Fruit fly (Drosophila melanogaster) whole organism, embryonic: ENCODE measurements around the gene comm.
A peak's percentile ranks its signal among the peaks of the same experiment; 100 is the strongest.

ENCODE experiments used
- CG10959 ChIP-seq: fragments of 200-800 bp; sonication (Bioruptor generic); IDR thresholded peaks from 2 replicates; pipeline ENCODE4 v1.3.6; 2022; ENCODE audit warnings: missing biosample characterization, missing genetic modification characterization
- CG12769 ChIP-seq: fragments of 200-800 bp; sonication (Bioruptor generic); optimal IDR thresholded peaks from 2 replicates; lab custom pipeline; 2019; ENCODE audit warnings: missing biosample characterization, mild to moderate bottlenecking, missing genetic modification characterization, moderate library complexity
- CG13424 ChIP-seq: fragments of 200-800 bp; sonication (Bioruptor generic); optimal IDR thresholded peaks from 2 replicates; lab custom pipeline; 2019; ENCODE audit warnings: missing biosample characterization, mild to moderate bottlenecking, missing genetic modification characterization, moderate library complexity
- CG14050 ChIP-seq: fragments of 200-800 bp; sonication (Bioruptor generic); IDR thresholded peaks from 3 replicates; pipeline ENCODE4 v1.3.6; 2022; ENCODE audit warnings: missing biosample characterization, missing genetic modification characterization
- CG14441 ChIP-seq: fragments of 200-800 bp; sonication (Bioruptor generic); IDR thresholded peaks from 2 replicates; pipeline ENCODE4 v1.3.6; 2022; ENCODE audit warnings: missing biosample characterization, missing genetic modification characterization
- CG16815 ChIP-seq: fragments of 200-800 bp; sonication (Bioruptor generic); optimal IDR thresholded peaks from 3 replicates; lab custom pipeline; 2017; ENCODE audit warnings: missing biosample characterization, mild to moderate bottlenecking, missing genetic modification characterization
- CG17186 ChIP-seq: fragments of 200-800 bp; sonication (Bioruptor generic); optimal IDR thresholded peaks from 3 replicates; lab custom pipeline; 2017; ENCODE audit warnings: missing biosample characterization, missing genetic modification reagents, missing genetic modification characterization
- CG17612 ChIP-seq: fragments of 200-800 bp; sonication (Bioruptor generic); IDR thresholded peaks from 2 replicates; pipeline ENCODE4 v1.3.6; 2022; ENCODE audit warnings: missing biosample characterization, missing genetic modification characterization
- CG18619 ChIP-seq: fragments of 200-800 bp; sonication (Bioruptor generic); optimal IDR thresholded peaks from 3 replicates; lab custom pipeline; 2017; ENCODE audit warnings: missing biosample characterization, mild to moderate bottlenecking, missing genetic modification characterization
- CG18764 ChIP-seq: fragments of 200-800 bp; sonication (Bioruptor generic); optimal IDR thresholded peaks from 3 replicates; lab custom pipeline; 2016; ENCODE audit warnings: missing biosample characterization, missing genetic modification characterization
- CG2129 ChIP-seq: fragments of 200-800 bp; sonication (Bioruptor generic); IDR thresholded peaks from 2 replicates; pipeline ENCODE4 v1.3.6; 2022; ENCODE audit warnings: missing biosample characterization, missing genetic modification characterization; ENCODE audit not compliant: partially characterized antibody
- CG30431 ChIP-seq: fragments of 200-800 bp; sonication (Bioruptor generic); optimal IDR thresholded peaks from 2 replicates; lab custom pipeline; 2017; ENCODE audit warnings: missing biosample characterization, missing genetic modification characterization
- CG32772 ChIP-seq: fragments of 200-800 bp; sonication (Bioruptor generic); IDR thresholded peaks from 2 replicates; pipeline ENCODE4 v1.3.6; 2022; ENCODE audit warnings: missing biosample characterization, missing genetic modification characterization
- CG3847 ChIP-seq: fragments of 200-800 bp; sonication (Bioruptor generic); IDR thresholded peaks from 2 replicates; pipeline ENCODE4 v1.3.6; 2022; ENCODE audit warnings: missing biosample characterization, missing genetic modification characterization
- CG6765 ChIP-seq: fragments of 200-800 bp; sonication (Bioruptor generic); optimal IDR thresholded peaks from 3 replicates; lab custom pipeline; 2017; ENCODE audit warnings: missing biosample characterization, mild to moderate bottlenecking, missing genetic modification characterization
- CG6791 ChIP-seq: fragments of 200-800 bp; sonication (Bioruptor generic); IDR thresholded peaks from 3 replicates; pipeline ENCODE4 v1.3.6; 2022; ENCODE audit warnings: missing biosample characterization, missing genetic modification characterization; ENCODE audit not compliant: partially characterized antibody
- CG8359 ChIP-seq: fragments of 200-800 bp; sonication (Bioruptor generic); optimal IDR thresholded peaks from 2 replicates; lab custom pipeline; 2017; ENCODE audit warnings: missing biosample characterization, mild to moderate bottlenecking, missing genetic modification characterization, borderline replicate concordance
- CoRest ChIP-seq: fragments of 200-800 bp; sonication (Bioruptor generic); optimal IDR thresholded peaks from 3 replicates; lab custom pipeline; 2018; ENCODE audit warnings: missing biosample characterization, mild to moderate bottlenecking, missing genetic modification characterization, moderate library complexity
- Dad ChIP-seq: fragments of 200-800 bp; sonication (Bioruptor generic); optimal IDR thresholded peaks from 3 replicates; lab custom pipeline; 2016; ENCODE audit warnings: missing biosample characterization, missing genetic modification characterization
- Dll ChIP-seq: fragments of 200-800 bp; sonication (Bioruptor generic); IDR thresholded peaks from 4 replicates; pipeline ENCODE4 v1.3.6; 2022; ENCODE audit warnings: missing biosample characterization, missing genetic modification characterization; ENCODE audit not compliant: partially characterized antibody
- Eip74EF ChIP-seq, 2 experiments: fragments of 200-800 bp in 1 of 2; fragments of >200 bp in 1 of 2; sonication (Bioruptor generic) in 1 of 2; optimal IDR thresholded peaks; 2 replicates each; lab custom pipeline; 2017 to 2019; ENCODE audit warnings: missing biosample characterization in 2 of 2, missing genetic modification characterization in 2 of 2, mild to moderate bottlenecking in 1 of 2, moderate library complexity in 1 of 2
- H2.0 ChIP-seq: fragments of 200-800 bp; sonication (Bioruptor generic); IDR thresholded peaks from 2 replicates; pipeline ENCODE4 v1.3.6; 2022; ENCODE audit warnings: missing biosample characterization, missing genetic modification characterization
- HHEX ChIP-seq: fragments of 200-800 bp; sonication (Bioruptor generic); optimal IDR thresholded peaks from 3 replicates; lab custom pipeline; 2017; ENCODE audit warnings: missing biosample characterization, mild to moderate bottlenecking, missing genetic modification characterization, missing genetic modification reagents
- Lpt ChIP-seq: fragments of >200 bp; optimal IDR thresholded peaks from 2 replicates; lab custom pipeline; 2018; ENCODE audit warnings: missing biosample characterization, missing genetic modification characterization
- MTF-1 ChIP-seq: fragments of 200-800 bp; sonication (Bioruptor generic); optimal IDR thresholded peaks from 2 replicates; lab custom pipeline; 2018; ENCODE audit warnings: missing biosample characterization, mild to moderate bottlenecking, missing genetic modification characterization, borderline replicate concordance
- Oaz ChIP-seq: fragments of 200-800 bp; sonication (Bioruptor generic); IDR thresholded peaks from 2 replicates; pipeline ENCODE4 v1.3.6; 2022; ENCODE audit warnings: missing biosample characterization, missing genetic modification characterization
- Ssrp ChIP-seq: fragments of 200-800 bp; sonication (Bioruptor generic); optimal IDR thresholded peaks from 2 replicates; lab custom pipeline; 2018; ENCODE audit warnings: missing biosample characterization, mild to moderate bottlenecking, missing genetic modification characterization, moderate library complexity
- al ChIP-seq: fragments of 200-800 bp; sonication (Bioruptor generic); IDR thresholded peaks from 2 replicates; pipeline ENCODE4 v1.3.6; 2022; ENCODE audit warnings: missing biosample characterization, missing genetic modification characterization
- ase ChIP-seq: fragments of 200-800 bp; sonication (Bioruptor generic); IDR thresholded peaks from 3 replicates; pipeline ENCODE4 v1.3.6; 2022; ENCODE audit warnings: missing biosample characterization, missing genetic modification characterization
- bowl ChIP-seq: fragments of 200-800 bp; sonication (Bioruptor generic); IDR thresholded peaks from 2 replicates; pipeline ENCODE4 v1.3.6; 2022; ENCODE audit warnings: missing biosample characterization, missing genetic modification characterization
- caup ChIP-seq: fragments of 200-800 bp; sonication (Bioruptor generic); optimal IDR thresholded peaks from 3 replicates; lab custom pipeline; 2017; ENCODE audit warnings: missing biosample characterization, mild to moderate bottlenecking, missing genetic modification characterization, moderate library complexity; ENCODE audit not compliant: severe bottlenecking
- cg ChIP-seq: fragments of 200-800 bp; sonication (Bioruptor generic); optimal IDR thresholded peaks from 3 replicates; lab custom pipeline; 2019; ENCODE audit warnings: missing biosample characterization, mild to moderate bottlenecking, missing genetic modification characterization, moderate library complexity
- da ChIP-seq: fragments of 200-800 bp; sonication (Bioruptor generic); optimal IDR thresholded peaks from 2 replicates; lab custom pipeline; 2016; ENCODE audit warnings: missing biosample characterization, missing genetic modification characterization
- disco-r ChIP-seq: fragments of 200-800 bp; sonication (Bioruptor generic); optimal IDR thresholded peaks from 2 replicates; lab custom pipeline; 2016; ENCODE audit warnings: missing biosample characterization, missing genetic modification characterization
- dmrt99B ChIP-seq: fragments of 200-800 bp; sonication (Bioruptor generic); optimal IDR thresholded peaks from 2 replicates; lab custom pipeline; 2018; ENCODE audit warnings: missing biosample characterization, mild to moderate bottlenecking, missing genetic modification characterization, moderate library complexity
- dysf ChIP-seq: fragments of 200-800 bp; sonication (Bioruptor generic); IDR thresholded peaks from 3 replicates; pipeline ENCODE4 v1.3.6; 2022; ENCODE audit warnings: missing biosample characterization, missing genetic modification characterization
- eyg ChIP-seq: fragments of 200-800 bp; sonication (Bioruptor generic); optimal IDR thresholded peaks from 3 replicates; lab custom pipeline; 2016; ENCODE audit warnings: missing biosample characterization, missing genetic modification characterization
- gsb-n ChIP-seq: fragments of 200-800 bp; sonication (Bioruptor generic); optimal IDR thresholded peaks from 3 replicates; lab custom pipeline; 2018; ENCODE audit warnings: missing biosample characterization, mild to moderate bottlenecking, missing genetic modification characterization
- gt ChIP-seq: fragments of 200-800 bp; sonication (Bioruptor generic); IDR thresholded peaks from 2 replicates; pipeline ENCODE4 v1.3.6; 2022; ENCODE audit warnings: missing biosample characterization, missing genetic modification characterization
- jing ChIP-seq: fragments of 200-800 bp; sonication (Bioruptor generic); optimal IDR thresholded peaks from 2 replicates; lab custom pipeline; 2018; ENCODE audit warnings: missing biosample characterization, mild to moderate bottlenecking, missing genetic modification characterization
- nmo ChIP-seq: fragments of 200-800 bp; sonication (Bioruptor generic); optimal IDR thresholded peaks from 2 replicates; lab custom pipeline; 2018; ENCODE audit warnings: missing biosample characterization, mild to moderate bottlenecking, missing genetic modification characterization, moderate library complexity
- pan ChIP-seq, 4 experiments: fragments of >200 bp in 3 of 4; fragments of 200-800 bp in 1 of 4; sonication (Bioruptor generic) in 1 of 4; optimal IDR thresholded peaks in 3 of 4; IDR thresholded peaks in 1 of 4; 2 replicates each; pipeline versions ENCODE4 v1.3.6 to Lab custom; 2017 to 2022; ENCODE audit warnings: missing biosample characterization in 2 of 4, missing genetic modification characterization in 2 of 4, mixed read lengths in 1 of 4
- sc ChIP-seq, 3 experiments: fragments of >200 bp in 2 of 3; fragments of 200-800 bp in 1 of 3; sonication (Bioruptor generic) in 1 of 3; optimal IDR thresholded peaks; 2 replicates in 2 of 3; 3 replicates in 1 of 3; lab custom pipeline; 2017; ENCODE audit warnings: mild to moderate bottlenecking in 1 of 3, missing biosample characterization in 1 of 3, missing genetic modification characterization in 1 of 3, missing genetic modification reagents in 1 of 3
- sima ChIP-seq: fragments of 200-800 bp; sonication (Bioruptor generic); optimal IDR thresholded peaks from 2 replicates; lab custom pipeline; 2016; ENCODE audit warnings: missing biosample characterization, missing genetic modification characterization
- sob ChIP-seq: fragments of 200-800 bp; sonication (Bioruptor generic); IDR thresholded peaks from 2 replicates; pipeline ENCODE4 v1.3.6; 2022; ENCODE audit warnings: missing biosample characterization, missing genetic modification characterization
- tll ChIP-seq, 2 experiments: fragments of 200-800 bp in 1 of 2; fragments of >200 bp in 1 of 2; sonication (Bioruptor generic) in 1 of 2; optimal IDR thresholded peaks; 2 replicates each; lab custom pipeline; 2017 to 2019; ENCODE audit warnings: missing biosample characterization in 2 of 2, missing genetic modification characterization in 2 of 2, mild to moderate bottlenecking in 1 of 2, moderate library complexity in 1 of 2

The comm gene

dm6 chr3L:15771565-15771964 lies 43.3 kb upstream of the comm start (continued):
- TF ChIP-seq CG3847 (GFP tag; lab: Robert Waterston, UW) (no peak), bowl (GFP tag; lab: Robert Waterston, UW) (no peak)

dm6 chr3L:15768947-15769389 lies 40.7 kb upstream of the comm start:
- TF ChIP-seq Oaz (GFP tag; lab: Robert Waterston, UW) (no peak), H2.0 (GFP tag; lab: Robert Waterston, UW) (0 out of 2 replicates have a peak, but pooled peaks have one; percentile 3), caup (GFP tag; lab: Kevin White, UChicago) (peak; percentile 52), CG6791 (GFP tag; lab: Robert Waterston, UW) (no peak), disco-r (no peak), al (GFP tag; lab: Robert Waterston, UW) (no peak), CG8359 (peak; percentile 61), eyg (GFP tag; lab: Kevin White, UChicago) (no peak), pan (optimal IDR thresholded peaks at IDR 0.05; lab: Kevin White, UChicago) (no peak), pan (GFP tag; optimal IDR thresholded peaks at IDR 0.05 in 1 of 2, IDR thresholded peaks at IDR 0.05 in 1 of 2) (peak in 1 of 2 experiments; percentile 35), CG16815 (peak; percentile 44), ase (GFP tag; lab: Robert Waterston, UW) (0 out of 3 replicates have a peak, but pooled peaks have one; percentile 37), gt (0 out of 2 replicates have a peak, but pooled peaks have one; percentile 25), bowl (GFP tag; lab: Robert Waterston, UW) (no peak), CG17612 (GFP tag; lab: Robert Waterston, UW) (no peak), sc (optimal IDR thresholded peaks at IDR 0.05; lab: Kevin White, UChicago) (no peak), sc (GFP tag; optimal IDR thresholded peaks at IDR 0.05; lab: Kevin White, UChicago) (peak; percentile 70), Lpt (GFP tag; lab: Kevin White, UChicago) (no peak), CG32772 (GFP tag; lab: Robert Waterston, UW) (peak; percentile 34; the same call in 1 of the 2 replicates), nmo (GFP tag; lab: Kevin White, UChicago) (peak; percentile 84), dysf (GFP tag; lab: Robert Waterston, UW) (peak; percentile 51; the same call in 1 of the 3 replicates), sob (GFP tag; lab: Robert Waterston, UW) (peak; percentile 32; the same call in 1 of the 2 replicates), CoRest (peak; percentile 78), CG14050 (GFP tag; lab: Robert Waterston, UW) (no peak), CG13424 (tag; lab: Kevin White, UChicago) (peak; percentile 73), CG30431 (GFP tag; lab: Kevin White, UChicago) (peak; percentile 62), CG17186 (GFP tag; lab: Kevin White, UChicago) (no peak), CG14441 (no peak), sima (GFP tag; lab: Kevin White, UChicago) (no peak), Ssrp (tag; lab: Kevin White, UChicago) (peak; percentile 85), da (no peak), CG18619 (peak; percentile 46), dmrt99B (tag; lab: Kevin White, UChicago) (peak; percentile 77), Dll (no peak), gsb-n (tag; lab: Kevin White, UChicago) (peak; percentile 73), CG2129 (GFP tag; lab: Robert Waterston, UW) (no peak), Dad (GFP tag; lab: Kevin White, UChicago) (no peak), CG12769 (tag; lab: Kevin White, UChicago) (no peak), tll (GFP tag; optimal IDR thresholded peaks at IDR 0.05; lab: Kevin White, UChicago) (no peak), CG10959 (GFP tag; lab: Robert Waterston, UW) (peak; percentile 56; the same call in 1 of the 2 replicates), jing (GFP tag; lab: Kevin White, UChicago) (peak; percentile 22), MTF-1 (GFP tag; lab: Kevin White, UChicago) (no peak), cg (GFP tag; lab: Kevin White, UChicago) (no peak), HHEX (peak; percentile 55), CG6765 (GFP tag; lab: Kevin White, UChicago) (no peak), Eip74EF (GFP tag; optimal IDR thresholded peaks at IDR 0.05; lab: Kevin White, UChicago) (peak in 1 of 2 experiments; percentile 17), CG18764 (GFP tag; lab: Kevin White, UChicago) (peak; percentile 42)
